Worm (Caenorhabditis elegans) whole organism, mixed stage, embryonic: Measurements from ENCODE around the gene sre-20.

Source experiments
- M03D4.4 ChIP-seq: sonication (generic microtip); optimal IDR thresholded peaks from 2 replicates; lab custom pipeline; 2017; ENCODE audit warnings: mild to moderate bottlenecking, missing genetic modification characterization, missing compliant biosample characterization
- ces-1 ChIP-seq: fragments of 150-350 bp; optimal IDR thresholded peaks from 2 replicates; lab custom pipeline; 2014; ENCODE audit warnings: missing biosample characterization, missing genetic modification reagents, missing genetic modification characterization
- lin-13 ChIP-seq: fragments of 150-350 bp; optimal IDR thresholded peaks from 2 replicates; lab custom pipeline; 2014; ENCODE audit warnings: missing biosample characterization, missing genetic modification characterization
- lin-32 ChIP-seq: fragments of 200-800 bp; sonication (Bioruptor generic); optimal IDR thresholded peaks from 2 replicates; lab custom pipeline; 2018; ENCODE audit warnings: mild to moderate bottlenecking, missing genetic modification characterization, missing compliant biosample characterization
- pha-4 ChIP-seq: fragments of 150-350 bp; optimal IDR thresholded peaks from 2 replicates; lab custom pipeline; 2018; ENCODE audit warnings: missing biosample characterization, missing genetic modification reagents, missing genetic modification characterization
- snpc-4 ChIP-seq: fragments of 150-350 bp; optimal IDR thresholded peaks from 2 replicates; lab custom pipeline; 2014; ENCODE audit warnings: missing biosample characterization, missing genetic modification characterization
- sptf-1 ChIP-seq: sonication (generic microtip); optimal IDR thresholded peaks from 2 replicates; lab custom pipeline; 2017; ENCODE audit warnings: mild to moderate bottlenecking, missing genetic modification characterization, moderate library complexity, missing compliant biosample characterization

DNA sequence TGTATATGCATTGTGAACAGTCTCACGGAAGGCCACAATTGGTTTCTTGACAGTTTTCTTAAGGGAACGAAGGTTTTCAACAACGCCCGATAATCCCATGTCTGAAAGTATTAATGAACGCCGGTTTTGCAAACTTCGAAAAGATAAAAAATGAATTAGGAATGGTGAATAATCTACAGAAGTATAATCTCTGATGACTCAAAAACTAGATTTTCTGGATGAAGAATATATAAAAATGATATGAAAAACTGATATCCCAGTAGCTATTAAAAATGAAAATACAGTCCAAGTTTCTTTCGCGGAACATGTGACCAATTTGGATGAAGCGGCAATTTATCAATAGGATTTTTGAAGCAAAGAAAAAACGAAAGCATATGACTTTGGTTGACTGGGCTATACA lies 29.3 kb upstream of the sre-20 start, which contains the start of gene ZC443.3:
- no peak for TF ChIP-seq M03D4.4 (tag; lab: Kevin White, UChicago)
- TF ChIP-seq lin-32 (GFP tag; lab: Kevin White, UChicago), result no peak
- no peak for TF ChIP-seq pha-4 (tag; lab: Kevin White, UChicago)
- no peak for TF ChIP-seq ces-1
- no peak for TF ChIP-seq sptf-1 (tag; lab: Kevin White, UChicago)
- no peak for TF ChIP-seq lin-13 (tag; lab: Kevin White, UChicago)
- no peak for TF ChIP-seq snpc-4 (tag; lab: Kevin White, UChicago)
